Fruit fly (Drosophila melanogaster): ENCODE measurements around the gene Drsl6.
A peak's percentile ranks its signal among the peaks of the same experiment; 100 is the strongest.

Gene Drsl6

dm6 chr3L:3350572-3351343 is 14.5 kb upstream of the Drsl6 start:
- peak; percentile 21 for TF ChIP-seq OdsH (GFP tag; optimal IDR thresholded peaks at IDR 0.05)
- TF ChIP-seq Hr83 (GFP tag; optimal IDR thresholded peaks at IDR 0.05; ENCODE audit: poor library complexity, severe bottlenecking): no peak
- TF ChIP-seq ey (GFP tag; optimal IDR thresholded peaks at IDR 0.05): peak; percentile 60
- peak; percentile 28 for TF ChIP-seq br (GFP tag; optimal IDR thresholded peaks at IDR 0.05)
- peak; percentile 53 for TF ChIP-seq rgr (GFP tag; optimal IDR thresholded peaks at IDR 0.05)
- TF ChIP-seq Rel (GFP tag; optimal IDR thresholded peaks at IDR 0.05): no peak
- peak; percentile 10 for TF ChIP-seq Rel (tag; optimal IDR thresholded peaks at IDR 0.05)
- TF ChIP-seq brk (GFP tag; optimal IDR thresholded peaks at IDR 0.05): no peak
- TF ChIP-seq fru (GFP tag; optimal IDR thresholded peaks at IDR 0.05): peak; percentile 61

DNA sequence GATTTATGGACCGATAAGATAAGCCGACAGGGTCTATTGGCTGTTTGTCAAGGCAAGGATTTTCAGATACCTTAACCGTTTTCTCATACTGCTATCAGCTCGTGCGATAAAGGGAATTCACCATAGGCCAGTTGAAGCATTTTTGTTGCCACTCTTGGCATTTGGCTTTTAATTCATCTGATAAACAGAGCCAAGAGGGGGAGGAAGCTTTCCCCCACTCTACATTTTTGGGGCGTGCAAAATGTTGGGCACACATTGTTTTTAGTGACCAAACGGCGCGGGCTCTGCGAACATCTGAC is 13.6 kb upstream of the Drsl6 start:
- TF ChIP-seq brk (GFP tag; optimal IDR thresholded peaks at IDR 0.05): no peak
- no peak for TF ChIP-seq Rel (GFP tag; optimal IDR thresholded peaks at IDR 0.05)
- TF ChIP-seq Rel (tag; optimal IDR thresholded peaks at IDR 0.05): peak; percentile 85

DNA sequence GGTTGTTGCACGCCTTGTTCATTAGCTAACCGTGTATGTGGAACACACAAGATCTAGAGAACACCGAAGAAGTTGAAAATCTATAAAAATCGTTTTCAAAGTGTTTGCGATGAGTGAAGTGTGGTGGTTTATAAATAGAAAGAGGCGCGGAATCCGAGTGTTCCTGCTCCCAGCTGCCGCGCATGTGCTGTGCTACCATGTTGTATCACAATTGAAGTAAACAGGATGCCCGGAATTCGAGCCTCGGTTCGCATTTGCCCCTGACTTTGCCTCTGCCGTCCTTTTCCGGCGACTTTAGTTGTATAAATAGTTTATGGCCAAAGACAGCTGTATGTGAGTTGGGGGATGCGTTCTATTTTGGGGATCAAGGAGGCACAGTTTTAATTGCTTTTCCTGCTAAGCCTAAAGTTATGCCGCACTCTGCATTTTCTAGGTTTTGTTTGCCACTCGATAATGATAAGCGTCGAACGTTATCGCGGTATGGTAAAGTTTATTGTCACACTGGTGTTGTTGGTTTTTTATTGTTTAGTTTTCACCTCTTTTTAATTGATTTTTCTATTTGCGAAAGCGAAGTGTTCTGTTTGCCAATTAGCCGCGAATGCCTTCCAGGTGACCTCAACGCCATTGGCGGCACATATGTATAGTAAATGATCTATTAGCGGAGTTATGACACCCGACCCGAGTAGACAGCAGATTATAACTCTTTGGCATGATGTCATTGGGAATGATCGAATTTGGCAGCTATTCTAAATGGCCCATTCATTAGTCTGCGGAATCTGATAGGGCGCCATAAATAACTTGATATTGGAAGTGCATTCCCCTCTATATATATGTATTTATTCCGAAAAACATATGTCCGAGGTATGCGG is 13.0 kb upstream of the Drsl6 start:
- TF ChIP-seq lola (GFP tag; optimal IDR thresholded peaks at IDR 0.05) (no peak), Dfd (GFP tag; optimal IDR thresholded peaks at IDR 0.05) (no peak), CG32264 (GFP tag; optimal IDR thresholded peaks at IDR 0.05) (no peak), OdsH (GFP tag; optimal IDR thresholded peaks at IDR 0.05) (no peak), Vsx2 (GFP tag; optimal IDR thresholded peaks at IDR 0.05; ENCODE audit: partially characterized antibody) (no peak), Sp1 (GFP tag; optimal IDR thresholded peaks at IDR 0.05) (peak; percentile 20), woc (GFP tag; optimal IDR thresholded peaks at IDR 0.05) (no peak)

DNA sequence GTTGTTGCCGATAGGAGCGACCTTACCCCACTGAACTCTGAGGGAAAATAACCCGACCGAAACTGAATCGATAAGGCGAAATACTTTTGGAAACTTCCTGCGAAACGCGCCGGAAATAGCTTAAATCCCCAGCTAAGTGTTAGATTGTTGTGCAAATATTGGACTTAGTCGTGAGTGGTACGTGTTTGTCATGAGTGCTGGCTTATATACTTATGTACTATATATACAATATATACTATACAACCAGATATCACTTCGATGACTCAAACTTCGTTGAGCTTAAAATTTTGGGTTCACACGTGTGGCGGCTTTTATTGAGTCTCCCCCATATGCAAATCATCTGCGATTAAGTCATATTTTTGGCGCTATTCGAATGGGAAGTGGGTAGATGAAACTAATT is 10.1 kb upstream of the Drsl6 start:
- TF ChIP-seq Jra (GFP tag; optimal IDR thresholded peaks at IDR 0.05) (no peak), fru (GFP tag; optimal IDR thresholded peaks at IDR 0.05) (no peak), pan (optimal IDR thresholded peaks at IDR 0.05) (no peak), Myc (optimal IDR thresholded peaks at IDR 0.05) (no peak), sv (GFP tag; optimal IDR thresholded peaks at IDR 0.05) (no peak), CrebA (GFP tag; optimal IDR thresholded peaks at IDR 0.05; ENCODE audit: borderline replicate concordance) (no peak), N (GFP tag; optimal IDR thresholded peaks at IDR 0.05) (no peak), GATAd (GFP tag; optimal IDR thresholded peaks at IDR 0.05) (no peak)

DNA sequence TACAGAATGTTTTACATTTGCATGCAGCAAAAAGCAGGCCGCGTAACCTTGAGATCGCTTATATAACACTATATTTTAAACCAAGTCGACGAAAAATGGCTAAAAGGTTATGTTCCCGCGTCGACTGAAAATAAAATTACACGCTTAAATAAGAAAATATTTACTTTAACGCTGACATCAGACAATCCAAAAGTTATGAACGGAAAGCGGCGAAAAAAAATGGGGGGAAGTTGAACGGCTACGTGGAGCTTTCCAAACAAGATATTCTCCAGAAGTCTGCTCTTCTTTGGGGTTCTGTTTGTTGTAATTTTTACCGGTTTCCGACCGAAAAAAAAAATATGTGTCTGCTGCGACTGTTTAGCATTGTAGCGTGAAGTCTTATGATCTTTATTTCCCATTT is 8.3 kb upstream of the Drsl6 start:
- no peak for TF ChIP-seq psq (GFP tag; optimal IDR thresholded peaks at IDR 0.05)
- TF ChIP-seq Dfd (GFP tag; optimal IDR thresholded peaks at IDR 0.05): no peak
- TF ChIP-seq br (GFP tag; optimal IDR thresholded peaks at IDR 0.05): no peak
- no peak for TF ChIP-seq Hr78 (GFP tag; optimal IDR thresholded peaks at IDR 0.05)
- no peak for TF ChIP-seq jim (GFP tag; optimal IDR thresholded peaks at IDR 0.05)
- TF ChIP-seq brk (GFP tag; optimal IDR thresholded peaks at IDR 0.05): peak; percentile 15
- no peak for TF ChIP-seq tai (GFP tag; optimal IDR thresholded peaks at IDR 0.05)
- TF ChIP-seq dmrt93B (GFP tag; optimal IDR thresholded peaks at IDR 0.05): no peak
- no peak for TF ChIP-seq Hnf4 (GFP tag; optimal IDR thresholded peaks at IDR 0.05)
- no peak for TF ChIP-seq lola (GFP tag; optimal IDR thresholded peaks at IDR 0.05)
- TF ChIP-seq pan (optimal IDR thresholded peaks at IDR 0.05): no peak
- no peak for TF ChIP-seq usp (GFP tag; optimal IDR thresholded peaks at IDR 0.05)
- TF ChIP-seq foxo (GFP tag; optimal IDR thresholded peaks at IDR 0.05): peak in 1 of 2 experiments; percentile 1
- peak; percentile 5 for TF ChIP-seq fru (GFP tag; optimal IDR thresholded peaks at IDR 0.05)

DNA sequence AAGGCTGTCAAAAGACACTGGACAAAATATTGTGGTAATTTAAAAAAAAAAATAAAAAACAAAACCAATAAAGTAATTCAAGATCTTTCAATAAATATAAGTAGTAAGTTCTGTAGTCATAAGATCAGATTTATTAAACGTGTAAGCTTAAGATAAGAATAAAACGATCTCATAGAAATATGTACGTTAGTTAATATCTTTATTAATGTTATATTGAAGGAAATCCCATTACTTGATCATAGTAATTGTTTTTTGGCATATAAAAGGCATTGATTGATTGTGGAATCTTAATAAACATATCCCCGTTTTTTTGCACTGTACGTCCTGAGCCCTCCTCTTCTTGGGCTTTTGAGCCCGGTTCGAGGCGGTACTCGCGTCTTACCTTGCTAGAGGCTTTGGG is 7.0 kb upstream of the Drsl6 start:
- TF ChIP-seq Hnf4 (GFP tag; optimal IDR thresholded peaks at IDR 0.05) (peak; percentile 78), Vsx2 (GFP tag; optimal IDR thresholded peaks at IDR 0.05; ENCODE audit: partially characterized antibody) (no peak), usp (GFP tag; optimal IDR thresholded peaks at IDR 0.05) (no peak), dmrt93B (GFP tag; optimal IDR thresholded peaks at IDR 0.05) (peak; percentile 59), sv (GFP tag; optimal IDR thresholded peaks at IDR 0.05) (peak; percentile 16), CrebA (GFP tag; optimal IDR thresholded peaks at IDR 0.05; ENCODE audit: borderline replicate concordance) (no peak), HLH106 (tag; optimal IDR thresholded peaks at IDR 0.05) (peak; percentile 78), CG9705 (GFP tag; optimal IDR thresholded peaks at IDR 0.05) (peak; percentile 60), fru (GFP tag; optimal IDR thresholded peaks at IDR 0.05) (peak; percentile 88), h (GFP tag; optimal IDR thresholded peaks at IDR 0.05) (peak; percentile 85), Hr83 (GFP tag; optimal IDR thresholded peaks at IDR 0.05; ENCODE audit: poor library complexity, severe bottlenecking) (no peak), Rel (GFP tag; optimal IDR thresholded peaks at IDR 0.05) (no peak), Rel (tag; optimal IDR thresholded peaks at IDR 0.05) (peak; percentile 6), rgr (GFP tag; optimal IDR thresholded peaks at IDR 0.05) (peak; percentile 77), OdsH (GFP tag; optimal IDR thresholded peaks at IDR 0.05) (peak; percentile 85), ey (GFP tag; optimal IDR thresholded peaks at IDR 0.05) (peak; percentile 79), tai (GFP tag; optimal IDR thresholded peaks at IDR 0.05) (peak; percentile 52), foxo (GFP tag; optimal IDR thresholded peaks at IDR 0.05) (peak in 1 of 2 experiments; percentile 85), Dif (GFP tag; optimal IDR thresholded peaks at IDR 0.05; ENCODE audit: partially characterized antibody) (no peak), Dfd (GFP tag; optimal IDR thresholded peaks at IDR 0.05) (no peak), CG32264 (GFP tag; optimal IDR thresholded peaks at IDR 0.05) (peak; percentile 23), N (GFP tag; optimal IDR thresholded peaks at IDR 0.05) (no peak), sage (GFP tag; optimal IDR thresholded peaks at IDR 0.05) (peak; percentile 11), brk (GFP tag; optimal IDR thresholded peaks at IDR 0.05) (peak; percentile 76), Jra (GFP tag; optimal IDR thresholded peaks at IDR 0.05) (peak; percentile 38)
